Worm (Caenorhabditis elegans): ENCODE results near the gene tos-1.

DNA sequence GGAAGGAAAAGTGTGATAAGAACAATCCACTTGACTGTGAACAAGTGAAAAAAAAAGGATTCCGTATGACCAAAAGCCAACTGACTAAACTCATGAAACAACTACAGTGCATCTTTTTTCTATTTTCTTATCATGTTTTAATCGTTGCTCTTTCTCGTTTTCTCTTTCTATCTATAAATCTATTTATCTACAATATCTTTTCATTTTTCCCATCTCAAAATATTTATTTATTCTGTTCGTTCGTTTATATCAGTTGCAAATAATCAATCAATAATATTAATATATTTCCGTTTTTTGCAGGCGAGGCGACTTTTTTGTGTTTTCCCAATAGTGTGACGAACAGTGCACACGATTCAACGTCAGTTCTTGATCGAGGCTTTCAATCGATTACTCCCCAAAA is 46.7 kb downstream of the tos-1 start, which contains the start of gene F44A2.5:
- TF ChIP-seq jun-1 (tag; optimal IDR thresholded peaks at IDR 0.05) (no peak), hlh-11 (tag; optimal IDR thresholded peaks at IDR 0.05) (no peak), ceh-62 (tag; optimal IDR thresholded peaks at IDR 0.05) (no peak), Y5F2A.4 (GFP tag; optimal IDR thresholded peaks at IDR 0.05) (no peak), hmg-1.1 (GFP tag; IDR thresholded peaks at IDR 0.05) (no peak), lim-7 (GFP tag; IDR thresholded peaks at IDR 0.05) (no peak)

Data from whole organism, L4 larva.